Fruit fly (Drosophila melanogaster): ENCODE data around the gene CG18081.

DNA sequence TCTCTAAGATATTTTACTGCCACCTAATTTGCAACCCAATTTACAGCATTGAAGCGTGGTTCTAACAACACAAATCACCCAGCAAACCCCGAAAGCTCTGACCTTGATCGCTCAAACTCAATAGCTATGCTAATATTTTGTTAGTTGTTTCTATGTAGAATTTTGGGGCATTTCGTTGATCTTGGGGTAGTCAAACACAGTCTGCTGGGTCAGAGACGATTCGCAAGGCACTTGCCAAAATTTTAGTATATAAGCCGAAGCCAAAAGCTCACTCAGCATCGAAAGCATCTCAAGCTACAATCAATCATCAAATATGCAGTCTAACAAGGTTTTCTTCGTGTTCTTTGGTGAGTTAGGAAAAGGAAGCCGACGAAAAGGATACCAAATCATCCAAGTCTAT is 26.0 kb downstream of the CG18081 start, which contains the start of gene CG13445:
- TF ChIP-seq CG8478 (optimal IDR thresholded peaks at IDR 0.05), result no peak
- no peak for TF ChIP-seq CTCF (optimal IDR thresholded peaks at IDR 0.05)
